Fruit fly (Drosophila melanogaster) whole organism, pupa: ENCODE data around the gene CG11679.

Experiments
- CG10348 ChIP-seq: fragments of 200-800 bp; sonication (Bioruptor generic); IDR thresholded peaks from 2 replicates; pipeline ENCODE4 v1.3.6; 2022; ENCODE audit warnings: missing biosample characterization, missing genetic modification characterization
- CG12605 ChIP-seq: fragments of 200-800 bp; sonication (Bioruptor generic); IDR thresholded peaks from 2 replicates; pipeline ENCODE4 v1.3.6; 2022; ENCODE audit warnings: missing biosample characterization, missing genetic modification characterization
- CG13204 ChIP-seq: fragments of 200-800 bp; sonication (Bioruptor generic); optimal IDR thresholded peaks from 2 replicates; lab custom pipeline; 2018; ENCODE audit warnings: missing biosample characterization, mild to moderate bottlenecking, missing genetic modification characterization, moderate library complexity
- CG14655 ChIP-seq: fragments of 200-800 bp; sonication (Bioruptor generic); optimal IDR thresholded peaks from 3 replicates; lab custom pipeline; 2017; ENCODE audit warnings: mild to moderate bottlenecking, missing biosample characterization, missing genetic modification reagents, missing genetic modification characterization
- CG15710 ChIP-seq: fragments of 200-800 bp; sonication (Bioruptor generic); optimal IDR thresholded peaks from 2 replicates; lab custom pipeline; 2018; ENCODE audit warnings: missing biosample characterization, mild to moderate bottlenecking, missing genetic modification characterization, moderate library complexity
- CG17806 ChIP-seq: fragments of 200-800 bp; sonication (Bioruptor generic); optimal IDR thresholded peaks from 2 replicates; lab custom pipeline; 2018; ENCODE audit warnings: missing biosample characterization, mild to moderate bottlenecking, missing genetic modification characterization, moderate library complexity
- CG32121 ChIP-seq: fragments of 200-800 bp; sonication (Bioruptor generic); IDR thresholded peaks from 2 replicates; pipeline ENCODE4 v1.3.6; 2022; ENCODE audit warnings: missing biosample characterization, missing genetic modification characterization
- CG34367 ChIP-seq: fragments of 200-800 bp; sonication (Bioruptor generic); optimal IDR thresholded peaks from 2 replicates; lab custom pipeline; 2018; ENCODE audit warnings: missing biosample characterization, mild to moderate bottlenecking, missing genetic modification characterization
- CG4496 ChIP-seq: fragments of 200-800 bp; sonication (Bioruptor generic); IDR thresholded peaks from 3 replicates; pipeline ENCODE4 v1.3.6; 2022; ENCODE audit warnings: missing biosample characterization, missing genetic modification characterization
- CG8159 ChIP-seq: fragments of 200-800 bp; sonication (Bioruptor generic); optimal IDR thresholded peaks from 3 replicates; lab custom pipeline; 2018; ENCODE audit warnings: missing biosample characterization, mild to moderate bottlenecking, missing genetic modification characterization, moderate library complexity
- CG8301 ChIP-seq: fragments of 200-800 bp; sonication (Bioruptor generic); optimal IDR thresholded peaks from 2 replicates; lab custom pipeline; 2018; ENCODE audit warnings: missing biosample characterization, mild to moderate bottlenecking, missing genetic modification characterization
- CG9948 ChIP-seq: fragments of 200-800 bp; sonication (Bioruptor generic); optimal IDR thresholded peaks from 2 replicates; lab custom pipeline; 2018; ENCODE audit warnings: missing biosample characterization, mild to moderate bottlenecking, missing genetic modification characterization, moderate library complexity
- D1 ChIP-seq: fragments of 200-800 bp; sonication (Bioruptor generic); optimal IDR thresholded peaks from 2 replicates; lab custom pipeline; 2018; ENCODE audit warnings: missing biosample characterization, mild to moderate bottlenecking, missing genetic modification characterization, moderate library complexity
- EcR ChIP-seq: fragments of 200-800 bp; sonication (Bioruptor generic); optimal IDR thresholded peaks from 3 replicates; lab custom pipeline; 2019; ENCODE audit warnings: missing biosample characterization, missing genetic modification characterization, mild to moderate bottlenecking, moderate library complexity, missing genetic modification reagents
- Ets98B ChIP-seq: fragments of 200-800 bp; sonication (Bioruptor generic); IDR thresholded peaks from 2 replicates; pipeline ENCODE4 v1.3.6; 2022; ENCODE audit warnings: missing biosample characterization, missing genetic modification characterization
- Pif1A ChIP-seq: fragments of 200-800 bp; sonication (Bioruptor generic); optimal IDR thresholded peaks from 3 replicates; lab custom pipeline; 2016; ENCODE audit warnings: missing biosample characterization, missing genetic modification characterization
- Pif1B ChIP-seq: fragments of 200-800 bp; sonication (Bioruptor generic); optimal IDR thresholded peaks from 3 replicates; lab custom pipeline; 2016; ENCODE audit warnings: missing biosample characterization, missing genetic modification characterization
- Snoo ChIP-seq: fragments of 200-800 bp; sonication (Bioruptor generic); optimal IDR thresholded peaks from 3 replicates; lab custom pipeline; 2017; ENCODE audit warnings: missing biosample characterization, mild to moderate bottlenecking, missing genetic modification characterization, inconsistent platforms
- fd96Ca ChIP-seq: fragments of 200-800 bp; sonication (Bioruptor generic); IDR thresholded peaks from 3 replicates; pipeline ENCODE4 v1.3.6; 2022; ENCODE audit warnings: missing biosample characterization, missing genetic modification characterization
- gl ChIP-seq: fragments of 200-800 bp; sonication (Bioruptor generic); optimal IDR thresholded peaks from 2 replicates; lab custom pipeline; 2018; ENCODE audit warnings: missing biosample characterization, mild to moderate bottlenecking, missing genetic modification characterization
- rn ChIP-seq: fragments of 200-800 bp; sonication (Bioruptor generic); IDR thresholded peaks from 2 replicates; pipeline ENCODE4 v1.3.6; 2022; ENCODE audit warnings: missing biosample characterization, missing genetic modification characterization

Gene CG11679

dm6 chrX:15733192-15733892, 5.4 kb downstream of the CG11679 start:
- peak; percentile 52 for TF ChIP-seq CG12605 (GFP tag; lab: Robert Waterston, UW)
- no peak for TF ChIP-seq CG15710 (tag; lab: Kevin White, UChicago)
- peak; percentile 21; the same call in 1 of the 2 replicates for TF ChIP-seq CG32121 (GFP tag; lab: Robert Waterston, UW)
- TF ChIP-seq CG4496 (GFP tag; lab: Robert Waterston, UW): peak; percentile 48; the same call in 2 of the 3 replicates
- no peak for TF ChIP-seq Pif1B (GFP tag; lab: Kevin White, UChicago)
- TF ChIP-seq Ets98B (GFP tag; lab: Robert Waterston, UW): peak; percentile 9; the same call in 1 of the 2 replicates
- peak; percentile 25; the same call in 1 of the 2 replicates for TF ChIP-seq rn (GFP tag; lab: Robert Waterston, UW)

dm6 chrX:15731968-15732367, 6.8 kb downstream of the CG11679 start, which contains the start of gene CG8191:
Gene CG8191 (plus strand): TSS chrX:15732178.
- TF ChIP-seq CG8301 (tag; lab: Kevin White, UChicago): no peak
- no peak for TF ChIP-seq CG10348 (GFP tag; lab: Robert Waterston, UW)
- no peak for TF ChIP-seq CG12605 (GFP tag; lab: Robert Waterston, UW)
- TF ChIP-seq EcR (GFP tag; lab: Kevin White, UChicago): no peak
- TF ChIP-seq D1 (tag; lab: Kevin White, UChicago): no peak
- no peak for TF ChIP-seq fd96Ca (GFP tag; lab: Robert Waterston, UW)
- TF ChIP-seq Pif1B (GFP tag; lab: Kevin White, UChicago): no peak
- no peak for TF ChIP-seq rn (GFP tag; lab: Robert Waterston, UW)
- TF ChIP-seq CG34367 (tag; lab: Kevin White, UChicago): no peak
- TF ChIP-seq CG14655 (GFP tag; lab: Kevin White, UChicago): no peak
- TF ChIP-seq CG8159 (tag; lab: Kevin White, UChicago): no peak
- no peak for TF ChIP-seq CG15710 (tag; lab: Kevin White, UChicago)
- no peak for TF ChIP-seq CG4496 (GFP tag; lab: Robert Waterston, UW)

dm6 chrX:15712409-15712808, 26.3 kb downstream of the CG11679 start, which contains the start of gene HUWE1:
Gene HUWE1 (plus strand): TSS chrX:15712628.
- TF ChIP-seq CG15710 (tag; lab: Kevin White, UChicago) (peak; percentile 1), Pif1B (GFP tag; lab: Kevin White, UChicago) (no peak), fd96Ca (GFP tag; lab: Robert Waterston, UW) (no peak), CG9948 (no peak), CG12605 (GFP tag; lab: Robert Waterston, UW) (no peak)

dm6 chrX:15710751-15711179, 28.0 kb downstream of the CG11679 start:
- TF ChIP-seq CG15710 (tag; lab: Kevin White, UChicago): no peak
- no peak for TF ChIP-seq CG32121 (GFP tag; lab: Robert Waterston, UW)
- TF ChIP-seq gl: no peak
- TF ChIP-seq Pif1A: no peak
- no peak for TF ChIP-seq Pif1B (GFP tag; lab: Kevin White, UChicago)

dm6 chrX:15709984-15710750, 28.6 kb downstream of the CG11679 start, which contains the start of the genes CG9281 and CG15601:
Gene CG9281 (minus strand): TSS chrX:15710539.
Gene CG15601 (plus strand): TSS chrX:15710647.
- TF ChIP-seq CG8301 (tag; lab: Kevin White, UChicago) (no peak), CG15710 (tag; lab: Kevin White, UChicago) (no peak), D1 (tag; lab: Kevin White, UChicago) (no peak), EcR (GFP tag; lab: Kevin White, UChicago) (no peak), fd96Ca (GFP tag; lab: Robert Waterston, UW) (no peak), CG17806 (no peak), CG4496 (GFP tag; lab: Robert Waterston, UW) (peak; percentile 27; the same call in 1 of the 3 replicates), CG14655 (GFP tag; lab: Kevin White, UChicago) (no peak), Snoo (tag; lab: Kevin White, UChicago) (peak; percentile 21), CG13204 (GFP tag; lab: Kevin White, UChicago) (no peak), CG9948 (no peak), CG8159 (tag; lab: Kevin White, UChicago) (no peak), gl (no peak)
- TF ChIP-seq, all 21 proteins: peak for 2

dm6 chrX:15709624-15709983, 29.1 kb downstream of the CG11679 start:
- TF ChIP-seq CG15710 (tag; lab: Kevin White, UChicago) (peak; percentile 0), Snoo (tag; lab: Kevin White, UChicago) (no peak), CG8159 (tag; lab: Kevin White, UChicago) (peak; percentile 2), CG17806 (no peak), CG8301 (tag; lab: Kevin White, UChicago) (peak; percentile 8), CG4496 (GFP tag; lab: Robert Waterston, UW) (peak; percentile 31; the same call in 2 of the 3 replicates)
